Worm (Caenorhabditis elegans) whole organism, L1 larva: ENCODE results near the gene M03F8.6.
A peak's percentile ranks its signal among the peaks of the same experiment; 100 is the strongest.

ENCODE experiments used
- C34B4.2 ChIP-seq: sonication (generic microtip); optimal IDR thresholded peaks from 2 replicates; lab custom pipeline; 2017; ENCODE audit warnings: mild to moderate bottlenecking, missing genetic modification characterization, missing compliant biosample characterization
- aha-1 ChIP-seq: fragments of 150-350 bp; optimal IDR thresholded peaks from 2 replicates; lab custom pipeline; 2014; ENCODE audit warnings: missing biosample characterization, missing genetic modification characterization
- ama-1 ChIP-seq: fragments of 150-350 bp; optimal IDR thresholded peaks from 2 replicates; lab custom pipeline; 2014
- ceh-63 ChIP-seq: fragments of 200-800 bp; sonication (Bioruptor generic); optimal IDR thresholded peaks from 2 replicates; lab custom pipeline; 2018; ENCODE audit warnings: mild to moderate bottlenecking, missing genetic modification characterization, missing compliant biosample characterization
- ceh-82 ChIP-seq, 3 experiments: fragments of 150-350 bp in 1 of 3; sonication (generic microtip) in 2 of 3; optimal IDR thresholded peaks; 2 replicates each; lab custom pipeline; 2014 to 2017; ENCODE audit warnings: missing biosample characterization in 3 of 3, missing genetic modification characterization in 3 of 3
- ceh-88 ChIP-seq: fragments of 200-800 bp; sonication (Bioruptor generic); IDR thresholded peaks from 2 replicates; pipeline ENCODE4 v1.3.6; 2022; ENCODE audit warnings: missing genetic modification characterization, missing compliant biosample characterization
- ceh-90 ChIP-seq: sonication (generic microtip); optimal IDR thresholded peaks from 2 replicates; lab custom pipeline; 2016; ENCODE audit warnings: missing genetic modification characterization, missing compliant biosample characterization
- dsc-1 ChIP-seq: sonication (generic microtip); optimal IDR thresholded peaks from 2 replicates; lab custom pipeline; 2016; ENCODE audit warnings: mild to moderate bottlenecking, missing genetic modification characterization, missing compliant biosample characterization
- efl-1 ChIP-seq, 4 experiments: fragments of 150-350 bp; optimal IDR thresholded peaks in 3 of 4; peaks in 1 of 4; 1 replicate in 1 of 4; 2 replicates in 3 of 4; lab custom pipeline; 2014; ENCODE audit warnings: missing biosample characterization in 2 of 4, missing genetic modification characterization in 2 of 4, missing genetic modification reagents in 2 of 4
- efl-3 ChIP-seq: fragments of 200-800 bp; sonication (Bioruptor generic); optimal IDR thresholded peaks from 2 replicates; lab custom pipeline; 2018; ENCODE audit warnings: mild to moderate bottlenecking, missing genetic modification characterization, missing compliant biosample characterization
- egl-27 ChIP-seq, 2 experiments: fragments of 150-350 bp in 1 of 2; sonication (generic microtip); optimal IDR thresholded peaks; 3 replicates each; lab custom pipeline; 2017 to 2018; ENCODE audit warnings: missing biosample characterization in 2 of 2, missing genetic modification characterization in 2 of 2, missing genetic modification reagents in 2 of 2
- elt-2 ChIP-seq: sonication (generic microtip); optimal IDR thresholded peaks from 2 replicates; lab custom pipeline; 2016; ENCODE audit warnings: missing genetic modification characterization, mild to moderate bottlenecking, inconsistent platforms, missing compliant biosample characterization, missing genetic modification reagents
- fkh-10 ChIP-seq: sonication (generic microtip); optimal IDR thresholded peaks from 2 replicates; lab custom pipeline; 2017; ENCODE audit warnings: missing biosample characterization, missing genetic modification reagents, missing genetic modification characterization
- grh-1 ChIP-seq: fragments of 200-800 bp; sonication (Bioruptor generic); IDR thresholded peaks from 2 replicates; pipeline ENCODE4 v1.3.6; 2022; ENCODE audit warnings: missing genetic modification reagents, missing genetic modification characterization, missing compliant biosample characterization
- hlh-17 ChIP-seq: fragments of 200-800 bp; sonication (Bioruptor generic); optimal IDR thresholded peaks from 2 replicates; lab custom pipeline; 2018; ENCODE audit warnings: missing genetic modification characterization, mild to moderate bottlenecking, missing compliant biosample characterization, moderate library complexity, borderline replicate concordance
- isw-1 ChIP-seq: fragments of 200-800 bp; sonication (Bioruptor generic); IDR thresholded peaks from 2 replicates; pipeline ENCODE4 v1.3.6; 2022; ENCODE audit warnings: missing genetic modification characterization, missing compliant biosample characterization
- lin-39 ChIP-seq: fragments of 150-350 bp; optimal IDR thresholded peaks from 2 replicates; lab custom pipeline; 2014; ENCODE audit warnings: missing biosample characterization, missing genetic modification reagents, missing genetic modification characterization
- lsy-2 ChIP-seq, 2 experiments: fragments of 150-350 bp; optimal IDR thresholded peaks; 2 replicates each; lab custom pipeline; 2014; ENCODE audit warnings: missing biosample characterization in 2 of 2, missing genetic modification characterization in 2 of 2
- mab-9 ChIP-seq: fragments of 200-800 bp; sonication (Bioruptor generic); IDR thresholded peaks from 2 replicates; pipeline ENCODE4 v1.3.6; 2022; ENCODE audit warnings: missing genetic modification reagents, missing genetic modification characterization, missing compliant biosample characterization
- mep-1 ChIP-seq: fragments of 150-350 bp; optimal IDR thresholded peaks from 2 replicates; lab custom pipeline; 2014; ENCODE audit warnings: missing biosample characterization, missing genetic modification characterization
- nhr-11 ChIP-seq: fragments of 150-350 bp; optimal IDR thresholded peaks from 2 replicates; lab custom pipeline; 2014; ENCODE audit warnings: missing biosample characterization, missing genetic modification characterization
- nhr-12 ChIP-seq: sonication (generic microtip); optimal IDR thresholded peaks from 2 replicates; lab custom pipeline; 2017; ENCODE audit warnings: missing biosample characterization, missing genetic modification characterization
- nhr-20 ChIP-seq: sonication (generic microtip); optimal IDR thresholded peaks from 2 replicates; lab custom pipeline; 2016; ENCODE audit warnings: mild to moderate bottlenecking, missing genetic modification characterization, missing compliant biosample characterization
- nhr-28 ChIP-seq: fragments of 150-350 bp; optimal IDR thresholded peaks from 2 replicates; lab custom pipeline; 2014; ENCODE audit warnings: missing biosample characterization, missing genetic modification characterization
- nhr-47 ChIP-seq: sonication (generic microtip); optimal IDR thresholded peaks from 2 replicates; lab custom pipeline; 2016; ENCODE audit warnings: mild to moderate bottlenecking, missing genetic modification characterization, moderate library complexity, missing compliant biosample characterization
- nhr-84 ChIP-seq: sonication (generic microtip); optimal IDR thresholded peaks from 2 replicates; lab custom pipeline; 2017; ENCODE audit warnings: missing biosample characterization, missing genetic modification characterization
- nhr-85 ChIP-seq: sonication (generic microtip); peaks from one replicate; lab custom pipeline; 2016; ENCODE audit warnings: missing genetic modification characterization, inconsistent platforms, missing compliant biosample characterization
- pqm-1 ChIP-seq: sonication (generic microtip); optimal IDR thresholded peaks from 3 replicates; lab custom pipeline; 2017; ENCODE audit warnings: missing biosample characterization, missing genetic modification characterization
- skn-1 ChIP-seq: fragments of 150-350 bp; optimal IDR thresholded peaks from 2 replicates; lab custom pipeline; 2014; ENCODE audit warnings: missing biosample characterization, missing genetic modification characterization
- snu-23 ChIP-seq: sonication (generic microtip); optimal IDR thresholded peaks from 2 replicates; lab custom pipeline; 2016; ENCODE audit warnings: missing genetic modification characterization, missing compliant biosample characterization
- sox-4 ChIP-seq: sonication (generic microtip); optimal IDR thresholded peaks from 2 replicates; lab custom pipeline; 2016; ENCODE audit warnings: missing genetic modification characterization, missing compliant biosample characterization
- sup-37 ChIP-seq: fragments of 200-800 bp; sonication (Bioruptor generic); optimal IDR thresholded peaks from 2 replicates; lab custom pipeline; 2018; ENCODE audit warnings: mild to moderate bottlenecking, missing genetic modification characterization, missing compliant biosample characterization
- swsn-7 ChIP-seq: sonication (generic microtip); optimal IDR thresholded peaks from 2 replicates; lab custom pipeline; 2016; ENCODE audit warnings: missing genetic modification characterization, missing compliant biosample characterization
- tbx-2 ChIP-seq: sonication (generic microtip); optimal IDR thresholded peaks from 2 replicates; lab custom pipeline; 2016; ENCODE audit warnings: missing genetic modification characterization, missing compliant biosample characterization
- tlp-1 ChIP-seq: fragments of 150-350 bp; optimal IDR thresholded peaks from 2 replicates; lab custom pipeline; 2014; ENCODE audit warnings: missing biosample characterization, missing genetic modification characterization
- unc-130 ChIP-seq: fragments of 150-350 bp; optimal IDR thresholded peaks from 2 replicates; lab custom pipeline; 2017; ENCODE audit warnings: missing biosample characterization, missing genetic modification characterization, inconsistent platforms
- unc-86 ChIP-seq: sonication (generic microtip); optimal IDR thresholded peaks from 2 replicates; lab custom pipeline; 2016; ENCODE audit warnings: missing genetic modification characterization, missing compliant biosample characterization
- unc-98 ChIP-seq: fragments of 200-800 bp; sonication (Bioruptor generic); IDR thresholded peaks from 2 replicates; pipeline ENCODE4 v1.3.6; 2022; ENCODE audit warnings: missing genetic modification characterization, missing compliant biosample characterization
- xbp-1 ChIP-seq: sonication (generic microtip); optimal IDR thresholded peaks from 2 replicates; lab custom pipeline; 2016; ENCODE audit warnings: missing genetic modification characterization, missing compliant biosample characterization
- zag-1 ChIP-seq: fragments of 150-350 bp; optimal IDR thresholded peaks from 2 replicates; lab custom pipeline; 2014; ENCODE audit warnings: missing biosample characterization, missing genetic modification characterization
- zip-4 ChIP-seq: fragments of 200-800 bp; sonication (Bioruptor generic); optimal IDR thresholded peaks from 2 replicates; lab custom pipeline; 2018; ENCODE audit warnings: mild to moderate bottlenecking, missing genetic modification characterization, moderate library complexity, missing compliant biosample characterization
- ztf-11 ChIP-seq, 2 experiments: sonication (generic microtip); optimal IDR thresholded peaks; 2 replicates each; lab custom pipeline; 2016 to 2017; ENCODE audit warnings: missing genetic modification characterization in 2 of 2, missing biosample characterization in 1 of 2, missing compliant biosample characterization in 1 of 2

The M03F8.6 gene

DNA sequence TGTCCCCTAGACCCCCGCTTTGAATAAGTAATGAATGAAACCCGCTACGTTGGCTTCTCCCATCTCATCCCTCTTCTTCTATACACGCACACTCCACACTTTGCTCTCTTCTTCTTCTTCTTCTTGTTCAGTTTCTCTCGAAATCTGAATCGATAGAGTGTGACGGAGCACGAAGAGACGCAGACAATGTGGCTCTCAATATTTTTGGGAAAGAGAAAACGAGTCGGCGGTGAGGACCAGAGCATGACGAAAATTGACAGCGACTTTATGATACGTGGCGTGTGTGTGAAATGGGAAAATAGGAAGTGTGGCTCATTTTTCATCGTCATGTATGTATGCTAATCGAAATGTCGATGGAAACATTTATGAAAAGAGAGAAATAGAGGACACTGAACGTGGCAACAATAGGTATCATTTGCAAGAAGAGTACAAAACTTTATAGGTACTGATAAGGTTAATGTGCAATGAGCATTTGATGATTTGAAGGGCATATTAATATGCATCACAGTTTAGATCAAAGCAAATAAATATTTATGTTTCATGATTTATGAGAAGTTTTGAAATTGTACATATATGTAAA lies 36.9 kb upstream of the M03F8.6 start (continued):
- TF ChIP-seq nhr-47 (tag; lab: Kevin White, UChicago) (peak; percentile 50), C34B4.2 (tag; lab: Kevin White, UChicago) (no peak), zag-1 (tag; lab: Kevin White, UChicago) (no peak), sup-37 (GFP tag; lab: Kevin White, UChicago) (no peak), ceh-88 (GFP tag; lab: Robert Waterston, UW) (no peak), ceh-82 (tag; optimal IDR thresholded peaks at IDR 0.05; lab: Kevin White, UChicago) (peak; percentile 34 to 59 (median 38)), nhr-12 (tag; lab: Kevin White, UChicago) (no peak), pqm-1 (no peak), nhr-11 (tag; lab: Kevin White, UChicago) (no peak), isw-1 (GFP tag; lab: Robert Waterston, UW) (peak; percentile 30; the same call in 1 of the 2 replicates), skn-1 (tag; lab: Kevin White, UChicago) (peak; percentile 0), lin-39 (tag; lab: Kevin White, UChicago) (no peak), efl-3 (GFP tag; lab: Kevin White, UChicago) (no peak), nhr-85 (tag; lab: Kevin White, UChicago) (no peak), lsy-2 (tag; optimal IDR thresholded peaks at IDR 0.05; lab: Kevin White, UChicago) (peak; percentile 34 to 62), xbp-1 (peak; percentile 56), tbx-2 (tag; lab: Kevin White, UChicago) (peak; percentile 55), unc-130 (tag; lab: Kevin White, UChicago) (peak; percentile 1), efl-1 (optimal IDR thresholded peaks at IDR 0.05; lab: Kevin White, UChicago) (peak; percentile 42 to 50), efl-1 (GFP tag; optimal IDR thresholded peaks at IDR 0.05 in 1 of 2; lab: Kevin White, UChicago) (peak; percentile 11 to 20), ceh-90 (tag; lab: Kevin White, UChicago) (no peak), elt-2 (tag; lab: Kevin White, UChicago) (peak; percentile 39), ama-1 (lab: Kevin White, UChicago) (no peak), zip-4 (no peak), egl-27 (tag; optimal IDR thresholded peaks at IDR 0.05; lab: Kevin White, UChicago) (peak in 1 of 2 experiments; percentile 1), sox-4 (tag; lab: Kevin White, UChicago) (no peak), snu-23 (peak; percentile 59), grh-1 (GFP tag; lab: Robert Waterston, UW) (no peak), aha-1 (tag; lab: Kevin White, UChicago) (no peak), mab-9 (GFP tag; lab: Robert Waterston, UW) (no peak), ztf-11 (tag; optimal IDR thresholded peaks at IDR 0.05; lab: Kevin White, UChicago) (no peak), nhr-84 (tag; lab: Kevin White, UChicago) (no peak), nhr-20 (peak; percentile 22), unc-98 (no peak), tlp-1 (no peak), ceh-63 (GFP tag; lab: Kevin White, UChicago) (no peak), fkh-10 (GFP tag; lab: Kevin White, UChicago) (peak; percentile 46), mep-1 (tag; lab: Kevin White, UChicago) (peak; percentile 78), hlh-17 (GFP tag; lab: Kevin White, UChicago) (no peak), unc-86 (tag; lab: Kevin White, UChicago) (peak; percentile 74), nhr-28 (no peak), swsn-7 (tag; lab: Kevin White, UChicago) (peak; percentile 57), dsc-1 (peak; percentile 52)

DNA sequence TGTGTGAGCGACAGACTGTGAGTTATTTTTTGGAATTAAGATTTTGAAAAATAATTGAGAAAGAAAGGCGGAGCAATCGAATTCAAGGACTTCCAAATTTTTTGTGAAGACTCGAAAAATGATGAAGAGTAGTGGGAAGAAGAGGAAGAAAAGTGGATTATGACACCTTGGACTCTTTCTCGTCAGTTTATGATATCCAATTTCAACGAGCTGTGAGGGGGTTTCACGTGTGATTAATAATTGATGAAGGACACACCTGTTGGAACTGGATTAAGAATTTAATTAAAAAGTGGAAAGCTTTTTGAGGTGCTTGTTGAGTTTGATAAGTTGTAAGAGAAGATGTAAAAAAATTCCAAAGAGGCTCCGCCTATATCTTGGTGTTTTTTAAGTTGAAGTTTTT lies 35.7 kb upstream of the M03F8.6 start, which contains the start of gene fut-8:
TSS of gene fut-8 (minus strand) at position 101 of the 400 bp plus-strand sequence.
- peak; percentile 43 for TF ChIP-seq dsc-1
- no peak for TF ChIP-seq nhr-20
